Fruit fly (Drosophila melanogaster): ENCODE measurements around the gene srw.
A peak's percentile ranks its signal among the peaks of the same experiment; 100 is the strongest.

The srw gene

dm6 chr3L:4269920-4270319, 13.4 kb downstream of the srw start (continued):
- TF ChIP-seq Poxn (GFP tag; IDR thresholded peaks at IDR 0.05) (no peak), PHDP (tag; optimal IDR thresholded peaks at IDR 0.05) (peak; percentile 83), danr (GFP tag; IDR thresholded peaks at IDR 0.05) (no peak), disco-r (GFP tag; optimal IDR thresholded peaks at IDR 0.05) (no peak), CG17186 (GFP tag; optimal IDR thresholded peaks at IDR 0.05) (no peak), vvl (GFP tag; IDR thresholded peaks at IDR 0.05) (peak; percentile 56; the same call in 1 of the 2 replicates), ttk (GFP tag; IDR thresholded peaks at IDR 0.05) (peak; percentile 61; the same call in 1 of the 2 replicates), CG9215 (GFP tag; IDR thresholded peaks at IDR 0.05) (peak; percentile 25; the same call in 1 of the 2 replicates), Awh (GFP tag; IDR thresholded peaks at IDR 0.05) (no peak; the same call in 1 of the 2 replicates), CG9609 (GFP tag; optimal IDR thresholded peaks at IDR 0.05) (no peak), bbx (GFP tag; IDR thresholded peaks at IDR 0.05; ENCODE audit: partially characterized antibody) (no peak), odd (GFP tag; optimal IDR thresholded peaks at IDR 0.05) (peak; percentile 72), ERR (GFP tag; optimal IDR thresholded peaks at IDR 0.05) (no peak), CG2120 (GFP tag; optimal IDR thresholded peaks at IDR 0.05) (no peak), GATAe (GFP tag; conservative IDR thresholded peaks at IDR 0.05) (no peak), nau (GFP tag; optimal IDR thresholded peaks at IDR 0.05) (no peak), az2 (GFP tag; optimal IDR thresholded peaks at IDR 0.05) (peak; percentile 44), CG6175 (GFP tag; IDR thresholded peaks at IDR 0.05) (no peak), tio (GFP tag; optimal IDR thresholded peaks at IDR 0.05) (peak; percentile 27), Hmr (GFP tag; optimal IDR thresholded peaks at IDR 0.05) (peak; percentile 65), gcm (GFP tag; optimal IDR thresholded peaks at IDR 0.05) (peak; percentile 72), ara (GFP tag; IDR thresholded peaks at IDR 0.05) (peak; percentile 75), bcd (GFP tag; optimal IDR thresholded peaks at IDR 0.05) (peak; percentile 71), oc (tag; optimal IDR thresholded peaks at IDR 0.05) (peak; percentile 74), CG11696 (GFP tag; IDR thresholded peaks at IDR 0.05) (peak; percentile 85), NFAT (GFP tag; IDR thresholded peaks at IDR 0.05) (no peak), CG6683 (GFP tag; optimal IDR thresholded peaks at IDR 0.05) (peak; percentile 47), usp (GFP tag; optimal IDR thresholded peaks at IDR 0.05) (no peak), Dbx (GFP tag; IDR thresholded peaks at IDR 0.05) (0 out of 3 replicates have a peak, but pooled peaks have one; percentile 25), Meics (GFP tag; optimal IDR thresholded peaks at IDR 0.05) (peak; percentile 67), Antp (GFP tag; optimal IDR thresholded peaks at IDR 0.05) (no peak), D19A (tag; optimal IDR thresholded peaks at IDR 0.05) (peak; percentile 77), gem (tag; optimal IDR thresholded peaks at IDR 0.05) (peak; percentile 84), TFAM (GFP tag; optimal IDR thresholded peaks at IDR 0.05) (no peak), CG9817 (tag; optimal IDR thresholded peaks at IDR 0.05) (peak; percentile 45), ac (GFP tag; optimal IDR thresholded peaks at IDR 0.05) (no peak), Stat92E (GFP tag; optimal IDR thresholded peaks at IDR 0.05) (peak in 1 of 3 experiments; percentile 28), sima (GFP tag; optimal IDR thresholded peaks at IDR 0.05) (no peak), CG2712 (tag; optimal IDR thresholded peaks at IDR 0.05) (peak; percentile 87), CG17829 (tag; optimal IDR thresholded peaks at IDR 0.05) (peak; percentile 81), Hr78 (GFP tag; optimal IDR thresholded peaks at IDR 0.05) (peak in 1 of 2 experiments; percentile 45), vfl (GFP tag; optimal IDR thresholded peaks at IDR 0.05) (no peak), CG11247 (GFP tag; IDR thresholded peaks at IDR 0.05) (no peak), Hey (tag; optimal IDR thresholded peaks at IDR 0.05) (no peak), scrt (GFP tag; optimal IDR thresholded peaks at IDR 0.05) (peak; percentile 58), CG18011 (GFP tag; optimal IDR thresholded peaks at IDR 0.05) (peak; percentile 32), CG6654 (GFP tag; optimal IDR thresholded peaks at IDR 0.05) (no peak), Dip3 (GFP tag; optimal IDR thresholded peaks at IDR 0.05) (no peak), Neu2 (GFP tag; optimal IDR thresholded peaks at IDR 0.05; ENCODE audit: borderline replicate concordance) (no peak), CG12769 (tag; optimal IDR thresholded peaks at IDR 0.05) (peak; percentile 28)
